Fruit fly (Drosophila melanogaster) whole organism, prepupa: Measurements from ENCODE around the gene CG46394.
A peak's percentile ranks its signal among the peaks of the same experiment; 100 is the strongest.

Source experiments
- Blimp-1 ChIP-seq: fragments of 200-800 bp; sonication (Bioruptor generic); optimal IDR thresholded peaks from 3 replicates; lab custom pipeline; 2017; ENCODE audit warnings: missing biosample characterization, missing genetic modification characterization, mild to moderate bottlenecking, moderate library complexity, missing genetic modification reagents
- CG10669 ChIP-seq: fragments of 200-800 bp; sonication (Bioruptor generic); optimal IDR thresholded peaks from 3 replicates; lab custom pipeline; 2018; ENCODE audit warnings: missing biosample characterization, mild to moderate bottlenecking, missing genetic modification characterization, moderate library complexity
- CG11762 ChIP-seq: fragments of 200-800 bp; sonication (Bioruptor generic); optimal IDR thresholded peaks from 3 replicates; lab custom pipeline; 2016; ENCODE audit warnings: missing biosample characterization, missing genetic modification characterization; ENCODE audit not compliant: insufficient read depth
- CG15336 ChIP-seq: fragments of 200-800 bp; sonication (Bioruptor generic); IDR thresholded peaks from 2 replicates; pipeline ENCODE4 v1.3.6; 2022; ENCODE audit warnings: missing biosample characterization, missing genetic modification characterization
- CG1621 ChIP-seq: fragments of 200-800 bp; sonication (Bioruptor generic); optimal IDR thresholded peaks from 3 replicates; lab custom pipeline; 2018; ENCODE audit warnings: missing biosample characterization, mild to moderate bottlenecking, missing genetic modification characterization
- CG16779 ChIP-seq: fragments of 200-800 bp; sonication (Bioruptor generic); optimal IDR thresholded peaks from 3 replicates; lab custom pipeline; 2017; ENCODE audit warnings: missing biosample characterization, mild to moderate bottlenecking, missing genetic modification characterization
- CG3032 ChIP-seq: fragments of 200-800 bp; optimal IDR thresholded peaks from 2 replicates; lab custom pipeline; 2019; ENCODE audit warnings: missing biosample characterization, mild to moderate bottlenecking, missing genetic modification characterization, moderate library complexity
- CG31627 ChIP-seq: fragments of 200-800 bp; sonication (Bioruptor generic); optimal IDR thresholded peaks from 3 replicates; lab custom pipeline; 2016; ENCODE audit warnings: missing biosample characterization, missing genetic modification characterization
- CG32006 ChIP-seq: fragments of 200-800 bp; sonication (Bioruptor generic); optimal IDR thresholded peaks from 3 replicates; lab custom pipeline; 2017; ENCODE audit warnings: missing biosample characterization, mild to moderate bottlenecking, missing genetic modification characterization
- CG34406 ChIP-seq: fragments of 200-800 bp; sonication (Bioruptor generic); optimal IDR thresholded peaks from 3 replicates; lab custom pipeline; 2016; ENCODE audit warnings: missing biosample characterization, missing genetic modification characterization
- CG3919 ChIP-seq: fragments of 200-800 bp; sonication (Bioruptor generic); optimal IDR thresholded peaks from 3 replicates; lab custom pipeline; 2016; ENCODE audit warnings: missing biosample characterization, missing genetic modification characterization
- CG4318 ChIP-seq: fragments of 200-800 bp; sonication (Bioruptor generic); optimal IDR thresholded peaks from 3 replicates; lab custom pipeline; 2017; ENCODE audit warnings: missing biosample characterization, mild to moderate bottlenecking, missing genetic modification characterization
- CG6163 ChIP-seq: fragments of 200-800 bp; sonication (Bioruptor generic); IDR thresholded peaks from 3 replicates; pipeline ENCODE4 v1.3.6; 2022; ENCODE audit warnings: missing biosample characterization, missing genetic modification characterization
- CG6276 ChIP-seq: fragments of 200-800 bp; sonication (Bioruptor generic); optimal IDR thresholded peaks from 2 replicates; lab custom pipeline; 2017; ENCODE audit warnings: missing biosample characterization, mild to moderate bottlenecking, missing genetic modification characterization
- CG6792 ChIP-seq: fragments of 200-800 bp; sonication (Bioruptor generic); optimal IDR thresholded peaks from 3 replicates; lab custom pipeline; 2016; ENCODE audit warnings: missing biosample characterization, missing genetic modification characterization
- CG6808 ChIP-seq: fragments of 200-800 bp; sonication (Bioruptor generic); optimal IDR thresholded peaks from 3 replicates; lab custom pipeline; 2017; ENCODE audit warnings: missing biosample characterization, missing genetic modification characterization, mild to moderate bottlenecking, moderate library complexity, missing genetic modification reagents
- CG6854 ChIP-seq: fragments of 200-800 bp; sonication (Bioruptor generic); optimal IDR thresholded peaks from 2 replicates; lab custom pipeline; 2017; ENCODE audit warnings: missing biosample characterization, mild to moderate bottlenecking, missing genetic modification characterization
- CG7368 ChIP-seq: fragments of 200-800 bp; sonication (Bioruptor generic); optimal IDR thresholded peaks from 3 replicates; lab custom pipeline; 2016; ENCODE audit warnings: missing biosample characterization, missing genetic modification characterization
- CG8119 ChIP-seq: fragments of 200-800 bp; sonication (Bioruptor generic); IDR thresholded peaks from 3 replicates; pipeline ENCODE4 v1.3.6; 2022; ENCODE audit warnings: missing biosample characterization, missing genetic modification characterization
- CG8319 ChIP-seq: fragments of 200-800 bp; sonication (Bioruptor generic); optimal IDR thresholded peaks from 3 replicates; lab custom pipeline; 2016; ENCODE audit warnings: missing biosample characterization, missing genetic modification characterization
- CG8632 ChIP-seq: fragments of 200-800 bp; sonication (Bioruptor generic); optimal IDR thresholded peaks from 3 replicates; lab custom pipeline; 2016; ENCODE audit warnings: missing biosample characterization, missing genetic modification characterization
- CG9139 ChIP-seq: fragments of 200-800 bp; sonication (Bioruptor generic); optimal IDR thresholded peaks from 3 replicates; lab custom pipeline; 2017; ENCODE audit warnings: missing biosample characterization, mild to moderate bottlenecking, missing genetic modification characterization
- Eip75B ChIP-seq: fragments of 200-800 bp; sonication (Bioruptor generic); optimal IDR thresholded peaks from 3 replicates; lab custom pipeline; 2016; ENCODE audit warnings: missing biosample characterization, missing genetic modification characterization
- Eip78C ChIP-seq: fragments of 200-800 bp; sonication (Bioruptor generic); peaks from one replicate; lab custom pipeline; 2016; ENCODE audit warnings: missing biosample characterization, missing genetic modification characterization
- Eip93F ChIP-seq: fragments of 200-800 bp; sonication (Bioruptor generic); optimal IDR thresholded peaks from 2 replicates; lab custom pipeline; 2016; ENCODE audit warnings: missing biosample characterization, mild to moderate bottlenecking, missing genetic modification characterization
- Ets96B ChIP-seq: fragments of 200-800 bp; optimal IDR thresholded peaks from 2 replicates; lab custom pipeline; 2019; ENCODE audit warnings: missing biosample characterization, mild to moderate bottlenecking, missing genetic modification characterization, moderate library complexity
- Gug ChIP-seq: fragments of 200-800 bp; sonication (Bioruptor generic); IDR thresholded peaks from 2 replicates; pipeline ENCODE4 v1.3.6; 2022; ENCODE audit warnings: missing biosample characterization, missing genetic modification characterization
- Hr38 ChIP-seq: sonication (Bioruptor generic); optimal IDR thresholded peaks from 2 replicates; lab custom pipeline; 2016; ENCODE audit warnings: missing biosample characterization, missing genetic modification characterization
- Met ChIP-seq: fragments of 200-800 bp; sonication (Bioruptor generic); optimal IDR thresholded peaks from 3 replicates; lab custom pipeline; 2016; ENCODE audit warnings: missing biosample characterization, missing genetic modification characterization
- OdsH ChIP-seq: fragments of 200-800 bp; sonication (Bioruptor generic); optimal IDR thresholded peaks from 3 replicates; lab custom pipeline; 2016; ENCODE audit warnings: missing biosample characterization, missing genetic modification characterization
- Smox ChIP-seq: fragments of 200-800 bp; sonication (Bioruptor generic); optimal IDR thresholded peaks from 3 replicates; lab custom pipeline; 2016; ENCODE audit warnings: missing biosample characterization, missing genetic modification characterization
- Sox102F ChIP-seq: fragments of 200-800 bp; sonication (Bioruptor generic); optimal IDR thresholded peaks from 2 replicates; lab custom pipeline; 2016; ENCODE audit warnings: missing biosample characterization, mild to moderate bottlenecking, missing genetic modification characterization
- Sox14 ChIP-seq: fragments of 200-800 bp; sonication (Bioruptor generic); optimal IDR thresholded peaks from 3 replicates; lab custom pipeline; 2016; ENCODE audit warnings: missing biosample characterization, missing genetic modification characterization
- achi ChIP-seq: fragments of 200-800 bp; sonication (Bioruptor generic); optimal IDR thresholded peaks from 3 replicates; lab custom pipeline; 2016; ENCODE audit warnings: missing biosample characterization, missing genetic modification characterization
- acj6 ChIP-seq: fragments of 200-800 bp; sonication (Bioruptor generic); optimal IDR thresholded peaks from 3 replicates; lab custom pipeline; 2016; ENCODE audit warnings: missing biosample characterization, missing genetic modification characterization
- cyc ChIP-seq: fragments of 200-800 bp; sonication (Bioruptor generic); optimal IDR thresholded peaks from 3 replicates; lab custom pipeline; 2016; ENCODE audit warnings: missing biosample characterization, missing genetic modification characterization
- dac ChIP-seq: fragments of 200-800 bp; sonication (Bioruptor generic); optimal IDR thresholded peaks from 2 replicates; lab custom pipeline; 2017; ENCODE audit warnings: missing biosample characterization, mild to moderate bottlenecking, missing genetic modification characterization
- dsx ChIP-seq: fragments of 200-800 bp; optimal IDR thresholded peaks from 3 replicates; lab custom pipeline; 2019; ENCODE audit warnings: missing biosample characterization, mild to moderate bottlenecking, missing genetic modification characterization, moderate library complexity; ENCODE audit not compliant: poor library complexity, severe bottlenecking
- eg ChIP-seq: fragments of 200-800 bp; sonication (Bioruptor generic); IDR thresholded peaks from 3 replicates; pipeline ENCODE4 v1.3.6; 2022; ENCODE audit warnings: missing biosample characterization, missing genetic modification characterization
- esn ChIP-seq: fragments of 200-800 bp; sonication (Bioruptor generic); optimal IDR thresholded peaks from 2 replicates; lab custom pipeline; 2016; ENCODE audit warnings: missing biosample characterization, mild to moderate bottlenecking, missing genetic modification characterization, moderate library complexity
- fd59A ChIP-seq: fragments of 200-800 bp; sonication (Bioruptor generic); optimal IDR thresholded peaks from 2 replicates; lab custom pipeline; 2017; ENCODE audit warnings: missing biosample characterization, mild to moderate bottlenecking, missing genetic modification characterization, missing genetic modification reagents
- fd85E ChIP-seq: fragments of 200-800 bp; sonication (Bioruptor generic); optimal IDR thresholded peaks from 3 replicates; lab custom pipeline; 2016; ENCODE audit warnings: missing biosample characterization, missing genetic modification characterization
- fkh ChIP-seq: fragments of 200-800 bp; sonication (Bioruptor generic); optimal IDR thresholded peaks from 3 replicates; lab custom pipeline; 2017; ENCODE audit warnings: missing biosample characterization, mild to moderate bottlenecking, missing genetic modification characterization, moderate library complexity
- lz ChIP-seq: fragments of 200-800 bp; sonication (Bioruptor generic); optimal IDR thresholded peaks from 3 replicates; lab custom pipeline; 2016; ENCODE audit warnings: missing biosample characterization, missing genetic modification characterization
- pdm3 ChIP-seq: fragments of 200-800 bp; sonication (Bioruptor generic); optimal IDR thresholded peaks from 3 replicates; lab custom pipeline; 2016; ENCODE audit warnings: missing biosample characterization, missing genetic modification characterization
- salr ChIP-seq, 2 experiments: fragments of 200-800 bp; sonication (Bioruptor generic); optimal IDR thresholded peaks; 3 replicates each; lab custom pipeline; 2016 to 2018; ENCODE audit warnings: missing biosample characterization in 2 of 2, missing genetic modification characterization in 2 of 2, mild to moderate bottlenecking in 1 of 2
- ss ChIP-seq, 2 experiments: fragments of 200-800 bp; sonication (Bioruptor generic); optimal IDR thresholded peaks; 2 replicates in 1 of 2; 3 replicates in 1 of 2; lab custom pipeline; 2017 to 2018; ENCODE audit warnings: mild to moderate bottlenecking in 2 of 2, missing biosample characterization in 2 of 2, missing genetic modification characterization in 2 of 2, moderate library complexity in 1 of 2
- svp ChIP-seq: fragments of 200-800 bp; sonication (Bioruptor generic); peaks from one replicate; lab custom pipeline; 2016; ENCODE audit warnings: missing biosample characterization, missing genetic modification characterization
- topi ChIP-seq: fragments of 200-800 bp; sonication (Bioruptor generic); optimal IDR thresholded peaks from 3 replicates; lab custom pipeline; 2016; ENCODE audit warnings: missing biosample characterization, missing genetic modification characterization
- vri ChIP-seq: fragments of 200-800 bp; sonication (Bioruptor generic); optimal IDR thresholded peaks from 3 replicates; lab custom pipeline; 2016; ENCODE audit warnings: missing biosample characterization, mild to moderate bottlenecking, missing genetic modification characterization

Gene CG46394

DNA sequence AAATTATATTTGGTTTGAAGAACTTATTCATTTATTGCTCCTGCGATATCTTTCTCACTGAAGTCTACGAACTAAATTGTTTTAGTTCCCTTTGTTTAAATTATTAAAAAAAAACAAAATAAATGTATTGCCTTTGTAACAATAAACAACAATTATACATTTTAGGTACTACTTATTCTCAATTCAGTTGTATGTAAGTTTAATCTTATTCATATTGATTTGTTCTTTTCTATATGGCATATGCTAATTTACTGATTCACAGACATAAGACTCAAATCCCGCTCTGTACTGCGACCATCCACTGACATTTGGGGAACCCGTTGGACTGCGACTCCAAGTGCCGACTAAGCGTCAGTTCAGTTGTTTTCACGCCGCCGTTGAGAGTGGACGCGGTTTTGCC lies 30.9 kb downstream of the CG46394 start, which contains the start of gene CG32091 (continued):
- TF ChIP-seq CG9139 (GFP tag; lab: Kevin White, UChicago) (peak; percentile 10), OdsH (GFP tag; lab: Kevin White, UChicago) (no peak), CG16779 (tag; lab: Kevin White, UChicago) (no peak), Eip78C (GFP tag; lab: Kevin White, UChicago) (peak; percentile 31), svp (GFP tag; lab: Kevin White, UChicago) (peak; percentile 8), fd59A (no peak), CG3032 (tag; lab: Kevin White, UChicago) (no peak), CG34406 (no peak), ss (GFP tag; optimal IDR thresholded peaks at IDR 0.05; lab: Kevin White, UChicago) (peak in 1 of 2 experiments; percentile 17), salr (GFP tag; optimal IDR thresholded peaks at IDR 0.05; lab: Kevin White, UChicago) (no peak), eg (no peak), CG1621 (no peak), CG8632 (GFP tag; lab: Kevin White, UChicago) (no peak)

DNA sequence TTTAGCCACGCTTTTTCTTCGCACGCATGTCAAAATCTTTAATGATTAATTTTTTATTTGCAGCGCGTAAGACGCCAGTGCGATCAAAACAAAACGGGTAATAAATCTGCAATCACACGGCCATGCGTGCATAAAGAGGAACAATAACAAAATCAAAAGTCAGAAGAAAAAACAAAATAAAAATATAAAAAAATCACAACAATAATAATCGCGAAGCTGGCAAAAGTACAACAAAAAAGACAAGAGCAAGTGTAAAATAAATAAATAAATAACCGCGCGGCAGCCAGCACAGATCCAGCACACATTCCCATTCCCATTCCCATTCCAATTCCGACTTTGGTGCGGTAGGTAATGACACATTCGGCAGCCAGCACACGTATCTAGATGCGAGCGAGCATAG lies 34.4 kb downstream of the CG46394 start:
- TF ChIP-seq vri (GFP tag; lab: Kevin White, UChicago) (no peak), Ets96B (tag; lab: Kevin White, UChicago) (peak; percentile 75), Hr38 (GFP tag; lab: Kevin White, UChicago) (no peak), CG32006 (GFP tag; lab: Kevin White, UChicago) (no peak), fkh (GFP tag; lab: Kevin White, UChicago) (no peak), Gug (peak; percentile 38; the same call in 1 of the 2 replicates), CG4318 (GFP tag; lab: Kevin White, UChicago) (no peak), ss (GFP tag; optimal IDR thresholded peaks at IDR 0.05; lab: Kevin White, UChicago) (peak; percentile 75 to 77), Smox (GFP tag; lab: Kevin White, UChicago) (no peak), dac (GFP tag; lab: Kevin White, UChicago) (peak; percentile 15), acj6 (GFP tag; lab: Kevin White, UChicago) (no peak), CG6276 (GFP tag; lab: Kevin White, UChicago) (peak; percentile 84), Sox14 (GFP tag; lab: Kevin White, UChicago) (no peak), CG3032 (tag; lab: Kevin White, UChicago) (peak; percentile 52), topi (GFP tag; lab: Kevin White, UChicago) (no peak), pdm3 (GFP tag; lab: Kevin White, UChicago) (no peak), svp (GFP tag; lab: Kevin White, UChicago) (peak; percentile 61), Blimp-1 (GFP tag; lab: Kevin White, UChicago) (no peak), Eip78C (GFP tag; lab: Kevin White, UChicago) (peak; percentile 69), CG6792 (GFP tag; lab: Kevin White, UChicago) (no peak), dsx (GFP tag; lab: Kevin White, UChicago) (peak; percentile 62), CG31627 (GFP tag; lab: Kevin White, UChicago) (no peak), Sox102F (GFP tag; lab: Kevin White, UChicago) (no peak), CG8119 (peak; percentile 80; the same call in 2 of the 3 replicates), CG11762 (GFP tag; lab: Kevin White, UChicago) (no peak), CG8319 (GFP tag; lab: Kevin White, UChicago) (no peak), CG1621 (peak; percentile 71), CG7368 (no peak), CG15336 (GFP tag; lab: Robert Waterston, UW) (peak; percentile 58), CG3919 (GFP tag; lab: Kevin White, UChicago) (peak; percentile 13), Eip75B (GFP tag; lab: Kevin White, UChicago) (peak; percentile 36), Met (GFP tag; lab: Kevin White, UChicago) (no peak), CG10669 (GFP tag; lab: Kevin White, UChicago) (peak; percentile 42), cyc (no peak), esn (peak; percentile 0), achi (GFP tag; lab: Kevin White, UChicago) (peak; percentile 39), Eip93F (GFP tag; lab: Kevin White, UChicago) (no peak), salr (GFP tag; optimal IDR thresholded peaks at IDR 0.05; lab: Kevin White, UChicago) (no peak), CG6854 (GFP tag; lab: Kevin White, UChicago) (no peak), CG6163 (peak; percentile 82; the same call in 2 of the 3 replicates), eg (peak; percentile 85; the same call in 2 of the 3 replicates), fd85E (no peak), CG6808 (GFP tag; lab: Kevin White, UChicago) (peak; percentile 78), lz (GFP tag; lab: Kevin White, UChicago) (no peak)
